Fruit fly (Drosophila melanogaster): ENCODE results near the gene Npc1a.

dm6 chr2L:10261774-10262173, 40.8 kb upstream of the Npc1a start:
- TF ChIP-seq Myc (optimal IDR thresholded peaks at IDR 0.05) (no peak), Sin3A (optimal IDR thresholded peaks at IDR 0.05) (no peak), psq (optimal IDR thresholded peaks at IDR 0.05) (no peak)

All from Kc167 (cell line).